Fruit fly (Drosophila melanogaster) whole organism, prepupa: ENCODE results near the gene Grx3.
A peak's percentile ranks its signal among the peaks of the same experiment; 100 is the strongest.

Experiments used
- CG10631 ChIP-seq: fragments of 200-800 bp; sonication (Bioruptor generic); optimal IDR thresholded peaks from 2 replicates; lab custom pipeline; 2016; ENCODE audit warnings: missing biosample characterization, missing genetic modification characterization
- CG10669 ChIP-seq: fragments of 200-800 bp; sonication (Bioruptor generic); optimal IDR thresholded peaks from 3 replicates; lab custom pipeline; 2018; ENCODE audit warnings: missing biosample characterization, mild to moderate bottlenecking, missing genetic modification characterization, moderate library complexity
- CG11762 ChIP-seq: fragments of 200-800 bp; sonication (Bioruptor generic); optimal IDR thresholded peaks from 3 replicates; lab custom pipeline; 2016; ENCODE audit warnings: missing biosample characterization, missing genetic modification characterization; ENCODE audit not compliant: insufficient read depth
- CG11902 ChIP-seq: fragments of 200-800 bp; sonication (Bioruptor generic); optimal IDR thresholded peaks from 3 replicates; lab custom pipeline; 2016; ENCODE audit warnings: missing biosample characterization, missing genetic modification characterization
- CG15336 ChIP-seq: fragments of 200-800 bp; sonication (Bioruptor generic); IDR thresholded peaks from 2 replicates; pipeline ENCODE4 v1.3.6; 2022; ENCODE audit warnings: missing biosample characterization, missing genetic modification characterization
- CG1621 ChIP-seq: fragments of 200-800 bp; sonication (Bioruptor generic); optimal IDR thresholded peaks from 3 replicates; lab custom pipeline; 2018; ENCODE audit warnings: missing biosample characterization, mild to moderate bottlenecking, missing genetic modification characterization
- CG16779 ChIP-seq: fragments of 200-800 bp; sonication (Bioruptor generic); optimal IDR thresholded peaks from 3 replicates; lab custom pipeline; 2017; ENCODE audit warnings: missing biosample characterization, mild to moderate bottlenecking, missing genetic modification characterization
- CG3032 ChIP-seq: fragments of 200-800 bp; optimal IDR thresholded peaks from 2 replicates; lab custom pipeline; 2019; ENCODE audit warnings: missing biosample characterization, mild to moderate bottlenecking, missing genetic modification characterization, moderate library complexity
- CG31627 ChIP-seq: fragments of 200-800 bp; sonication (Bioruptor generic); optimal IDR thresholded peaks from 3 replicates; lab custom pipeline; 2016; ENCODE audit warnings: missing biosample characterization, missing genetic modification characterization
- CG32006 ChIP-seq: fragments of 200-800 bp; sonication (Bioruptor generic); optimal IDR thresholded peaks from 3 replicates; lab custom pipeline; 2017; ENCODE audit warnings: missing biosample characterization, mild to moderate bottlenecking, missing genetic modification characterization
- CG34406 ChIP-seq: fragments of 200-800 bp; sonication (Bioruptor generic); optimal IDR thresholded peaks from 3 replicates; lab custom pipeline; 2016; ENCODE audit warnings: missing biosample characterization, missing genetic modification characterization
- CG3919 ChIP-seq: fragments of 200-800 bp; sonication (Bioruptor generic); optimal IDR thresholded peaks from 3 replicates; lab custom pipeline; 2016; ENCODE audit warnings: missing biosample characterization, missing genetic modification characterization
- CG4318 ChIP-seq: fragments of 200-800 bp; sonication (Bioruptor generic); optimal IDR thresholded peaks from 3 replicates; lab custom pipeline; 2017; ENCODE audit warnings: missing biosample characterization, mild to moderate bottlenecking, missing genetic modification characterization
- CG6163 ChIP-seq: fragments of 200-800 bp; sonication (Bioruptor generic); IDR thresholded peaks from 3 replicates; pipeline ENCODE4 v1.3.6; 2022; ENCODE audit warnings: missing biosample characterization, missing genetic modification characterization
- CG6276 ChIP-seq: fragments of 200-800 bp; sonication (Bioruptor generic); optimal IDR thresholded peaks from 2 replicates; lab custom pipeline; 2017; ENCODE audit warnings: missing biosample characterization, mild to moderate bottlenecking, missing genetic modification characterization
- CG6792 ChIP-seq: fragments of 200-800 bp; sonication (Bioruptor generic); optimal IDR thresholded peaks from 3 replicates; lab custom pipeline; 2016; ENCODE audit warnings: missing biosample characterization, missing genetic modification characterization
- CG6808 ChIP-seq: fragments of 200-800 bp; sonication (Bioruptor generic); optimal IDR thresholded peaks from 3 replicates; lab custom pipeline; 2017; ENCODE audit warnings: missing biosample characterization, missing genetic modification characterization, mild to moderate bottlenecking, moderate library complexity, missing genetic modification reagents
- CG6854 ChIP-seq: fragments of 200-800 bp; sonication (Bioruptor generic); optimal IDR thresholded peaks from 2 replicates; lab custom pipeline; 2017; ENCODE audit warnings: missing biosample characterization, mild to moderate bottlenecking, missing genetic modification characterization
- CG7368 ChIP-seq: fragments of 200-800 bp; sonication (Bioruptor generic); optimal IDR thresholded peaks from 3 replicates; lab custom pipeline; 2016; ENCODE audit warnings: missing biosample characterization, missing genetic modification characterization
- CG8632 ChIP-seq: fragments of 200-800 bp; sonication (Bioruptor generic); optimal IDR thresholded peaks from 3 replicates; lab custom pipeline; 2016; ENCODE audit warnings: missing biosample characterization, missing genetic modification characterization
- Eip75B ChIP-seq: fragments of 200-800 bp; sonication (Bioruptor generic); optimal IDR thresholded peaks from 3 replicates; lab custom pipeline; 2016; ENCODE audit warnings: missing biosample characterization, missing genetic modification characterization
- Eip93F ChIP-seq: fragments of 200-800 bp; sonication (Bioruptor generic); optimal IDR thresholded peaks from 2 replicates; lab custom pipeline; 2016; ENCODE audit warnings: missing biosample characterization, mild to moderate bottlenecking, missing genetic modification characterization
- Ets21C ChIP-seq: fragments of 200-800 bp; sonication (Bioruptor generic); optimal IDR thresholded peaks from 3 replicates; lab custom pipeline; 2016; ENCODE audit warnings: missing biosample characterization, missing genetic modification characterization
- Ets96B ChIP-seq: fragments of 200-800 bp; optimal IDR thresholded peaks from 2 replicates; lab custom pipeline; 2019; ENCODE audit warnings: missing biosample characterization, mild to moderate bottlenecking, missing genetic modification characterization, moderate library complexity
- Gug ChIP-seq: fragments of 200-800 bp; sonication (Bioruptor generic); IDR thresholded peaks from 2 replicates; pipeline ENCODE4 v1.3.6; 2022; ENCODE audit warnings: missing biosample characterization, missing genetic modification characterization
- Hr38 ChIP-seq: sonication (Bioruptor generic); optimal IDR thresholded peaks from 2 replicates; lab custom pipeline; 2016; ENCODE audit warnings: missing biosample characterization, missing genetic modification characterization
- Hr39 ChIP-seq: fragments of 200-800 bp; sonication (Bioruptor generic); optimal IDR thresholded peaks from 2 replicates; lab custom pipeline; 2016; ENCODE audit warnings: missing biosample characterization, missing genetic modification characterization
- Hr4 ChIP-seq: fragments of 200-800 bp; sonication (Bioruptor generic); optimal IDR thresholded peaks from 3 replicates; lab custom pipeline; 2016; ENCODE audit warnings: missing biosample characterization, missing genetic modification characterization
- Lpt ChIP-seq: fragments of 200-800 bp; sonication (Bioruptor generic); optimal IDR thresholded peaks from 3 replicates; lab custom pipeline; 2016; ENCODE audit warnings: missing biosample characterization, missing genetic modification characterization
- Met ChIP-seq: fragments of 200-800 bp; sonication (Bioruptor generic); optimal IDR thresholded peaks from 3 replicates; lab custom pipeline; 2016; ENCODE audit warnings: missing biosample characterization, missing genetic modification characterization
- OdsH ChIP-seq: fragments of 200-800 bp; sonication (Bioruptor generic); optimal IDR thresholded peaks from 3 replicates; lab custom pipeline; 2016; ENCODE audit warnings: missing biosample characterization, missing genetic modification characterization
- Smox ChIP-seq: fragments of 200-800 bp; sonication (Bioruptor generic); optimal IDR thresholded peaks from 3 replicates; lab custom pipeline; 2016; ENCODE audit warnings: missing biosample characterization, missing genetic modification characterization
- Sox102F ChIP-seq: fragments of 200-800 bp; sonication (Bioruptor generic); optimal IDR thresholded peaks from 2 replicates; lab custom pipeline; 2016; ENCODE audit warnings: missing biosample characterization, mild to moderate bottlenecking, missing genetic modification characterization
- Sox14 ChIP-seq: fragments of 200-800 bp; sonication (Bioruptor generic); optimal IDR thresholded peaks from 3 replicates; lab custom pipeline; 2016; ENCODE audit warnings: missing biosample characterization, missing genetic modification characterization
- Sox15 ChIP-seq: fragments of 200-800 bp; sonication (Bioruptor generic); optimal IDR thresholded peaks from 3 replicates; lab custom pipeline; 2016; ENCODE audit warnings: missing biosample characterization, missing genetic modification characterization
- acj6 ChIP-seq: fragments of 200-800 bp; sonication (Bioruptor generic); optimal IDR thresholded peaks from 3 replicates; lab custom pipeline; 2016; ENCODE audit warnings: missing biosample characterization, missing genetic modification characterization
- dac ChIP-seq: fragments of 200-800 bp; sonication (Bioruptor generic); optimal IDR thresholded peaks from 2 replicates; lab custom pipeline; 2017; ENCODE audit warnings: missing biosample characterization, mild to moderate bottlenecking, missing genetic modification characterization
- dsx ChIP-seq: fragments of 200-800 bp; optimal IDR thresholded peaks from 3 replicates; lab custom pipeline; 2019; ENCODE audit warnings: missing biosample characterization, mild to moderate bottlenecking, missing genetic modification characterization, moderate library complexity; ENCODE audit not compliant: poor library complexity, severe bottlenecking
- esn ChIP-seq: fragments of 200-800 bp; sonication (Bioruptor generic); optimal IDR thresholded peaks from 2 replicates; lab custom pipeline; 2016; ENCODE audit warnings: missing biosample characterization, mild to moderate bottlenecking, missing genetic modification characterization, moderate library complexity
- fd59A ChIP-seq: fragments of 200-800 bp; sonication (Bioruptor generic); optimal IDR thresholded peaks from 2 replicates; lab custom pipeline; 2017; ENCODE audit warnings: missing biosample characterization, mild to moderate bottlenecking, missing genetic modification characterization, missing genetic modification reagents
- fd85E ChIP-seq: fragments of 200-800 bp; sonication (Bioruptor generic); optimal IDR thresholded peaks from 3 replicates; lab custom pipeline; 2016; ENCODE audit warnings: missing biosample characterization, missing genetic modification characterization
- fkh ChIP-seq: fragments of 200-800 bp; sonication (Bioruptor generic); optimal IDR thresholded peaks from 3 replicates; lab custom pipeline; 2017; ENCODE audit warnings: missing biosample characterization, mild to moderate bottlenecking, missing genetic modification characterization, moderate library complexity
- lz ChIP-seq: fragments of 200-800 bp; sonication (Bioruptor generic); optimal IDR thresholded peaks from 3 replicates; lab custom pipeline; 2016; ENCODE audit warnings: missing biosample characterization, missing genetic modification characterization
- net ChIP-seq: fragments of 200-800 bp; sonication (Bioruptor generic); optimal IDR thresholded peaks from 3 replicates; lab custom pipeline; 2016; ENCODE audit warnings: missing biosample characterization, missing genetic modification characterization
- pdm3 ChIP-seq: fragments of 200-800 bp; sonication (Bioruptor generic); optimal IDR thresholded peaks from 3 replicates; lab custom pipeline; 2016; ENCODE audit warnings: missing biosample characterization, missing genetic modification characterization
- salr ChIP-seq, 2 experiments: fragments of 200-800 bp; sonication (Bioruptor generic); optimal IDR thresholded peaks; 3 replicates each; lab custom pipeline; 2016 to 2018; ENCODE audit warnings: missing biosample characterization in 2 of 2, missing genetic modification characterization in 2 of 2, mild to moderate bottlenecking in 1 of 2
- spab ChIP-seq: fragments of 200-800 bp; sonication (Bioruptor generic); optimal IDR thresholded peaks from 2 replicates; lab custom pipeline; 2017; ENCODE audit warnings: missing biosample characterization, mild to moderate bottlenecking, missing genetic modification characterization, missing genetic modification reagents
- svp ChIP-seq: fragments of 200-800 bp; sonication (Bioruptor generic); peaks from one replicate; lab custom pipeline; 2016; ENCODE audit warnings: missing biosample characterization, missing genetic modification characterization
- vri ChIP-seq: fragments of 200-800 bp; sonication (Bioruptor generic); optimal IDR thresholded peaks from 3 replicates; lab custom pipeline; 2016; ENCODE audit warnings: missing biosample characterization, mild to moderate bottlenecking, missing genetic modification characterization

Grx3 gene

dm6 chr2L:13367378-13367777 is 1.1 kb downstream of the Grx3 start, which contains the start of gene Tap42 (continued):
- TF ChIP-seq Eip93F (GFP tag; lab: Kevin White, UChicago) (peak; percentile 34), lz (GFP tag; lab: Kevin White, UChicago) (peak; percentile 5), Sox102F (no peak), OdsH (GFP tag; lab: Kevin White, UChicago) (no peak), CG8632 (GFP tag; lab: Kevin White, UChicago) (no peak), Sox15 (no peak), CG6276 (GFP tag; lab: Kevin White, UChicago) (no peak), CG6808 (GFP tag; lab: Kevin White, UChicago) (no peak), CG7368 (no peak), spab (GFP tag; lab: Kevin White, UChicago) (no peak), net (GFP tag; lab: Kevin White, UChicago) (no peak), Hr38 (GFP tag; lab: Kevin White, UChicago) (no peak), Eip75B (no peak)
- TF ChIP-seq, all 60 proteins: peak for 10

dm6 chr2L:13368940-13369339 is 2.7 kb downstream of the Grx3 start, which contains the start of gene CG31855:
TSS of gene CG31855 (plus strand) at chr2L:13369204.
- peak; percentile 27 for TF ChIP-seq fd59A (GFP tag; lab: Kevin White, UChicago)
- peak; percentile 85 for TF ChIP-seq Sox14 (GFP tag; lab: Kevin White, UChicago)
- TF ChIP-seq CG31627 (GFP tag; lab: Kevin White, UChicago): peak; percentile 79
- peak; percentile 62 for TF ChIP-seq Ets96B
- TF ChIP-seq spab (GFP tag; lab: Kevin White, UChicago): peak; percentile 50
- TF ChIP-seq CG16779: no peak
- TF ChIP-seq Lpt (GFP tag; lab: Kevin White, UChicago): peak; percentile 60
- peak; percentile 59 for TF ChIP-seq CG11762 (GFP tag; lab: Kevin White, UChicago)
- peak; percentile 83 for TF ChIP-seq pdm3 (GFP tag; lab: Kevin White, UChicago)
- peak; percentile 73 for TF ChIP-seq CG7368
- peak; percentile 87 for TF ChIP-seq Sox102F
- TF ChIP-seq CG4318 (GFP tag; lab: Kevin White, UChicago): no peak
- TF ChIP-seq CG3032 (tag; lab: Kevin White, UChicago): peak; percentile 64
- TF ChIP-seq dac (GFP tag; lab: Kevin White, UChicago): peak; percentile 32
- TF ChIP-seq Sox15: peak; percentile 38
- TF ChIP-seq fkh (GFP tag; lab: Kevin White, UChicago): no peak
- peak; percentile 62 for TF ChIP-seq fd85E (GFP tag; lab: Kevin White, UChicago)
- peak; percentile 69 for TF ChIP-seq Hr4 (GFP tag; lab: Kevin White, UChicago)
- TF ChIP-seq OdsH (GFP tag; lab: Kevin White, UChicago): peak; percentile 83
- 0 out of 2 replicates have a peak, but pooled peaks have one; percentile 27 for TF ChIP-seq Gug
- TF ChIP-seq CG6792 (GFP tag; lab: Kevin White, UChicago): peak; percentile 79
- peak; percentile 52 for TF ChIP-seq CG11902 (GFP tag; lab: Kevin White, UChicago)
- TF ChIP-seq CG6854 (GFP tag; lab: Kevin White, UChicago): peak; percentile 65
- peak; percentile 91 for TF ChIP-seq esn (GFP tag; lab: Kevin White, UChicago)
- TF ChIP-seq CG6163: peak; percentile 62; the same call in 2 of the 3 replicates
- TF ChIP-seq CG34406 (GFP tag; lab: Kevin White, UChicago): peak; percentile 70
- TF ChIP-seq CG15336 (GFP tag; lab: Robert Waterston, UW): peak; percentile 72
- peak; percentile 70 for TF ChIP-seq CG32006 (GFP tag; lab: Kevin White, UChicago)
- peak; percentile 71 for TF ChIP-seq CG10631 (GFP tag; lab: Kevin White, UChicago)
- no peak for TF ChIP-seq vri (GFP tag; lab: Kevin White, UChicago)
- peak; percentile 80 for TF ChIP-seq lz (GFP tag; lab: Kevin White, UChicago)
- TF ChIP-seq svp (GFP tag; lab: Kevin White, UChicago): peak; percentile 90
- peak; percentile 87 for TF ChIP-seq Met
- peak; percentile 83 for TF ChIP-seq acj6
- TF ChIP-seq CG10669 (GFP tag; lab: Kevin White, UChicago): peak; percentile 71
- peak; percentile 89 for TF ChIP-seq CG3919 (GFP tag; lab: Kevin White, UChicago)
- peak; percentile 77 for TF ChIP-seq Eip75B
- peak; percentile 65 for TF ChIP-seq Ets21C (GFP tag; lab: Kevin White, UChicago)
- TF ChIP-seq Eip93F (GFP tag; lab: Kevin White, UChicago): peak; percentile 58
- peak; percentile 54 for TF ChIP-seq dsx (GFP tag; lab: Kevin White, UChicago)
- TF ChIP-seq salr (GFP tag; optimal IDR thresholded peaks at IDR 0.05; lab: Kevin White, UChicago): peak; percentile 42 to 64
- peak; percentile 75 for TF ChIP-seq Hr39
- peak; percentile 44 for TF ChIP-seq CG1621 (tag; lab: Kevin White, UChicago)
- peak; percentile 83 for TF ChIP-seq Smox (GFP tag; lab: Kevin White, UChicago)
